Worm (Caenorhabditis elegans) whole organism, L2 larva: ENCODE results near the gene VM106R.1.

Experiments
- ceh-82 ChIP-seq: fragments of 150-350 bp; optimal IDR thresholded peaks from 2 replicates; lab custom pipeline; 2014; ENCODE audit warnings: missing biosample characterization, missing genetic modification characterization
- dmd-4 ChIP-seq: sonication (generic microtip); optimal IDR thresholded peaks from 2 replicates; lab custom pipeline; 2017; ENCODE audit warnings: missing biosample characterization, missing genetic modification characterization
- mab-5 ChIP-seq: fragments of 150-350 bp; optimal IDR thresholded peaks from 2 replicates; lab custom pipeline; 2014; ENCODE audit warnings: missing biosample characterization, missing genetic modification characterization
- nhr-237 ChIP-seq: fragments of 150-350 bp; optimal IDR thresholded peaks from 2 replicates; lab custom pipeline; 2014; ENCODE audit warnings: missing biosample characterization, missing genetic modification characterization
- sem-4 ChIP-seq: fragments of 150-350 bp; optimal IDR thresholded peaks from 2 replicates; lab custom pipeline; 2014; ENCODE audit warnings: missing biosample characterization, missing genetic modification reagents, missing genetic modification characterization
- unc-55 ChIP-seq: fragments of 150-350 bp; sonication (generic microtip); optimal IDR thresholded peaks from 3 replicates; lab custom pipeline; 2014; ENCODE audit warnings: missing biosample characterization, missing genetic modification reagents, missing genetic modification characterization

- no peak for TF ChIP-seq unc-55 (GFP tag; lab: Kevin White, UChicago)
- no peak for TF ChIP-seq mab-5
- TF ChIP-seq dmd-4: no peak
- no peak for TF ChIP-seq sem-4 (tag; lab: Kevin White, UChicago)
- no peak for TF ChIP-seq nhr-237 (tag; lab: Kevin White, UChicago)
- no peak for TF ChIP-seq ceh-82 (tag; lab: Kevin White, UChicago)
Observed at ce11 chrII:10852880-10853279, 23.9 kb upstream of the VM106R.1 start.
